Fruit fly (Drosophila melanogaster) whole organism, prepupa: Measurements from ENCODE around the gene CG3473.

Experiments
- Blimp-1 ChIP-seq: fragments of 200-800 bp; sonication (Bioruptor generic); optimal IDR thresholded peaks from 3 replicates; lab custom pipeline; 2017; ENCODE audit warnings: missing biosample characterization, missing genetic modification characterization, mild to moderate bottlenecking, moderate library complexity, missing genetic modification reagents
- CG6854 ChIP-seq: fragments of 200-800 bp; sonication (Bioruptor generic); optimal IDR thresholded peaks from 2 replicates; lab custom pipeline; 2017; ENCODE audit warnings: missing biosample characterization, mild to moderate bottlenecking, missing genetic modification characterization
- achi ChIP-seq: fragments of 200-800 bp; sonication (Bioruptor generic); optimal IDR thresholded peaks from 3 replicates; lab custom pipeline; 2016; ENCODE audit warnings: missing biosample characterization, missing genetic modification characterization
- dsx ChIP-seq: fragments of 200-800 bp; optimal IDR thresholded peaks from 3 replicates; lab custom pipeline; 2019; ENCODE audit warnings: missing biosample characterization, mild to moderate bottlenecking, missing genetic modification characterization, moderate library complexity; ENCODE audit not compliant: poor library complexity, severe bottlenecking

DNA sequence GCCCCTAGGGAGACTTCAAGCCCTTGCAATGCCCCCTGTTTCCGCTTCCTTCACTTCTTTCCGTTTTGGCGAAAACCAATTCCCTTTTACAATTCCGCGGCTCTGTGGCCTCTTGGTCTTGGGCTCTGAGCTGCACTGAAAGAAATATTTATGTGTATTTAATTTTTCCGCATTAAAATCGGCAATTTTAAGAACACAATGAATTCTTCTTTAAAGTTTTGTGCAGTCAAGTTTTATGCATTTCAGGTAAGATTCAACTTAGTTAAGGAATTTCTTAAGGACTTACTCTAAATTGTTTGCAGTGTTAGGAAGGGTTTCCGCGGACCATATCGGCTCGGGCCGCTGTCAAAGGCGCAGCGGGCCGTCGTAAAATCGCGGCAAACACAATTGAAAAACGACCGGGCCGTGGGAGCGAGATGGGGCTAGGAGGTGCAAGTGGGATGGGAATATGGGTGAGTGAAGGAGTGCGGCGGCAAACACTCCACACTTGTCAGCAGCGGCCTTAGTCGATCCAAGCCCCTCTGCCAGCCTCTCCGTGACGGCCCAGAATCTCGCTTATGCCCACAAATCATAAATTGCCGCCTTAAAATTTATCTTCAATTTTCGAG is 11.3 kb downstream of the CG3473 start:
- peak; percentile 90 for TF ChIP-seq dsx (GFP tag; lab: Kevin White, UChicago)
- peak; percentile 91 for TF ChIP-seq achi (GFP tag; lab: Kevin White, UChicago)
- peak; percentile 65 for TF ChIP-seq CG6854 (GFP tag; lab: Kevin White, UChicago)
- peak; percentile 81 for TF ChIP-seq Blimp-1 (GFP tag; lab: Kevin White, UChicago)
